Fruit fly (Drosophila melanogaster) whole organism, prepupa: ENCODE measurements around the gene DnaJ-1.
A peak's percentile ranks its signal among the peaks of the same experiment; 100 is the strongest.

ENCODE experiments used
- Blimp-1 ChIP-seq: fragments of 200-800 bp; sonication (Bioruptor generic); optimal IDR thresholded peaks from 3 replicates; lab custom pipeline; 2017; ENCODE audit warnings: missing biosample characterization, missing genetic modification characterization, mild to moderate bottlenecking, moderate library complexity, missing genetic modification reagents
- CG6808 ChIP-seq: fragments of 200-800 bp; sonication (Bioruptor generic); optimal IDR thresholded peaks from 3 replicates; lab custom pipeline; 2017; ENCODE audit warnings: missing biosample characterization, missing genetic modification characterization, mild to moderate bottlenecking, moderate library complexity, missing genetic modification reagents
- CG8319 ChIP-seq: fragments of 200-800 bp; sonication (Bioruptor generic); optimal IDR thresholded peaks from 3 replicates; lab custom pipeline; 2016; ENCODE audit warnings: missing biosample characterization, missing genetic modification characterization
- Hr39 ChIP-seq: fragments of 200-800 bp; sonication (Bioruptor generic); optimal IDR thresholded peaks from 2 replicates; lab custom pipeline; 2016; ENCODE audit warnings: missing biosample characterization, missing genetic modification characterization
- OdsH ChIP-seq: fragments of 200-800 bp; sonication (Bioruptor generic); optimal IDR thresholded peaks from 3 replicates; lab custom pipeline; 2016; ENCODE audit warnings: missing biosample characterization, missing genetic modification characterization
- Sox102F ChIP-seq: fragments of 200-800 bp; sonication (Bioruptor generic); optimal IDR thresholded peaks from 2 replicates; lab custom pipeline; 2016; ENCODE audit warnings: missing biosample characterization, mild to moderate bottlenecking, missing genetic modification characterization
- esn ChIP-seq: fragments of 200-800 bp; sonication (Bioruptor generic); optimal IDR thresholded peaks from 2 replicates; lab custom pipeline; 2016; ENCODE audit warnings: missing biosample characterization, mild to moderate bottlenecking, missing genetic modification characterization, moderate library complexity
- net ChIP-seq: fragments of 200-800 bp; sonication (Bioruptor generic); optimal IDR thresholded peaks from 3 replicates; lab custom pipeline; 2016; ENCODE audit warnings: missing biosample characterization, missing genetic modification characterization

DNA sequence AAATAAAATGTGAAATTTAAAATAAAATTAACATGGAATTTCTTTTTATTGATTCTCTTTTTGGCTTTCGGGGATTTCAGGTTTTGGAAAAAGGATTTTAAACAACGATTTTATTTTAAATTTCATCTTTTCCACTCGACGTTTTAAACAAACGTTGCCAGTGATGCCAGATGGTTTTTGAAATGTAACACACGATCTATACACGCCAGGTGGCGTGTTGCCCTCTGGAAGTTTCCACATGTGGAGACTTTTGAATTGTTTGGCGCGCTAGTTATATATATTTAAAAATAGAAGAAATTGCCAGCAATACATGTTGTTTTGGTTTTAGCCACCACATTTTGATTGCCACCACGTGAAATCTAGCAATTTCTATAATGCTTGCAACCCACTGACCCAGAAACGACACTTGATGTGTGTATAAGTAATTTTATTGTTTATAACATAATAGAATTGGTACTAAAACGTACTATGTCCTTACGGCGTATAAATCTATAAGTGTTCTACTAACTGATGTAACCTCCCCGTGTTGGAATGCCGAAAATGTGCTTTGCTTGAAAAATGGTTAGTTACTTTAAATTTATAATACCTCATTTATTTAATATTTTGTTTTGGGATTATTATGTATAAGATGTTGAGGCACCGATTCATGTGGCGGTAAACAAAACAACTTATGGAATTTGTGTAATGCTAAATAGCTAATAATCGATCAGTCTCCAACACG lies 2.2 kb downstream of the DnaJ-1 start:
- TF ChIP-seq esn (GFP tag; lab: Kevin White, UChicago) (no peak), CG8319 (GFP tag; lab: Kevin White, UChicago) (no peak), Blimp-1 (GFP tag; lab: Kevin White, UChicago) (no peak), Hr39 (GFP tag; lab: Kevin White, UChicago) (no peak), Sox102F (no peak), OdsH (GFP tag; lab: Kevin White, UChicago) (no peak), CG6808 (GFP tag; lab: Kevin White, UChicago) (peak; percentile 35), net (GFP tag; lab: Kevin White, UChicago) (no peak)
